Worm (Caenorhabditis elegans): ENCODE data around the gene T05C12.11.

The T05C12.11 gene

DNA sequence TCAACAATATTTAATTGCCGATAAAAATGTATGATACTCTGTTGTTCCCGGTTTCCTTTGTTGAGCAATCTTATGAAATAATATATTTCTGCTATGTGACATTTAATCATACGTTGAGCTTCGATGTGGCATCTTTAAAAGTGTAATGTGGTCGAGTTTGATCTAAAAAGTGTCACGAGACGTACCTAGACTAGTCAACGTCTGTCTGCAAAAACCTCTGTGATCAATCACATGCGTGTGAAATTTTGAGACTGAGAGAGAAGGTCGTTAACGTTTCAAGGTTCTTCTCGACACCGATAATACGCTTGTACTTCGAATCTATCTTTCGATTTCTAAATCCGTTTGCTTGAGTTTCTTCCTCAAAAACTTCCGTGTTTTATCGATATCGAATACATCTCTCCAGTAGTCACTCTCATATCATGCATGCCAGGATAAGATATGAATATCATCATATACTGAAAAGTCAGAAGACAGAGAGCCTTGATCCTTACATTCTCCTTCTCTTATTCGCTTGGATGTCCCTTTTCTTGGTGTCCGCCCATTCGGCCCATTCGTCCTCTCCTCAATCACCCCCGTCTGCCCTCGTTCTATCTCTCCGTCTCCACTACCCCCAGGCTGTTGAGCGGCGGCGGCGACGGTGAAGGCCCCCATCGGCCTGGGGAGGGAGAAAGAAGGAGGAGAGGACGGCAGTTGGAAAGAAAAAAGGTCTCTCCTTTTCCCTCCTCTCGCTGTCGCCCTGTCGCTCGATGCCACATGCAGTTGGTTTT, 41.8 kb downstream of the T05C12.11 start:
- TF ChIP-seq T20F7.1 (GFP tag; optimal IDR thresholded peaks at IDR 0.05), result peak; percentile 47
- TF ChIP-seq ceh-20 (GFP tag; IDR thresholded peaks at IDR 0.05), result peak; percentile 53; the same call in 1 of the 2 replicates
- peak; percentile 72 for TF ChIP-seq egl-43 (GFP tag; IDR thresholded peaks at IDR 0.05)
- TF ChIP-seq dpl-1 (GFP tag; optimal IDR thresholded peaks at IDR 0.05), result peak; percentile 30
- TF ChIP-seq pqm-1 (tag; optimal IDR thresholded peaks at IDR 0.05), result no peak
- no peak for TF ChIP-seq nhr-25 (tag; optimal IDR thresholded peaks at IDR 0.05; ENCODE audit: borderline replicate concordance, insufficient read depth)
- peak; percentile 64 for TF ChIP-seq ctbp-1 (GFP tag; IDR thresholded peaks at IDR 0.05)
- peak; percentile 93 for TF ChIP-seq hlh-30 (tag; optimal IDR thresholded peaks at IDR 0.05; ENCODE audit: insufficient read depth)
- peak; percentile 13; the same call in 1 of the 2 replicates for TF ChIP-seq lin-38 (GFP tag; IDR thresholded peaks at IDR 0.05)
- TF ChIP-seq php-3 (GFP tag; IDR thresholded peaks at IDR 0.05), result 0 out of 2 replicates have a peak, but pooled peaks have one; percentile 12
- TF ChIP-seq mep-1 (tag; optimal IDR thresholded peaks at IDR 0.05), result no peak
- TF ChIP-seq unc-62 (GFP tag; optimal IDR thresholded peaks at IDR 0.05 in 1 of 2), result peak in 1 of 2 experiments; percentile 96
- TF ChIP-seq unc-62 (tag; optimal IDR thresholded peaks at IDR 0.05), result no peak
- peak; percentile 4 for TF ChIP-seq nhr-77 (tag; optimal IDR thresholded peaks at IDR 0.05)
- TF ChIP-seq lin-13 (GFP tag; optimal IDR thresholded peaks at IDR 0.05), result peak; percentile 0
- peak; percentile 45 for TF ChIP-seq nhr-28 (tag; optimal IDR thresholded peaks at IDR 0.05)
- TF ChIP-seq F37D6.2 (tag; optimal IDR thresholded peaks at IDR 0.05), result peak; percentile 8
- peak; percentile 72 for TF ChIP-seq hlh-11 (tag; optimal IDR thresholded peaks at IDR 0.05)
- 0 out of 2 replicates have a peak, but pooled peaks have one; percentile 33 for TF ChIP-seq lin-1 (GFP tag; IDR thresholded peaks at IDR 0.05)
- TF ChIP-seq vab-7 (GFP tag; IDR thresholded peaks at IDR 0.05), result no peak
- TF ChIP-seq dve-1 (tag; optimal IDR thresholded peaks at IDR 0.05; ENCODE audit: insufficient read depth), result peak; percentile 65
- peak; percentile 57 for TF ChIP-seq hmg-1.1 (GFP tag; IDR thresholded peaks at IDR 0.05)
- TF ChIP-seq nhr-41 (GFP tag; IDR thresholded peaks at IDR 0.05), result no peak
- TF ChIP-seq dmd-8 (GFP tag; IDR thresholded peaks at IDR 0.05), result 0 out of 2 replicates have a peak, but pooled peaks have one; percentile 48
- TF ChIP-seq daf-16 (GFP tag; optimal IDR thresholded peaks at IDR 0.05), result peak in 1 of 2 experiments; percentile 30
- peak; percentile 7 for TF ChIP-seq daf-16 (tag; optimal IDR thresholded peaks at IDR 0.05)
- peak; percentile 34 to 61 for TF ChIP-seq lsy-2 (tag; optimal IDR thresholded peaks at IDR 0.05)
- peak; percentile 69 for TF ChIP-seq dmd-6 (GFP tag; IDR thresholded peaks at IDR 0.05)
- peak; percentile 98 for TF ChIP-seq set-16 (GFP tag; IDR thresholded peaks at IDR 0.05)
- TF ChIP-seq aha-1 (tag), result peak; percentile 65
- no peak for TF ChIP-seq snpc-1.2 (GFP tag; IDR thresholded peaks at IDR 0.05)
- peak; percentile 70; the same call in 1 of the 2 replicates for TF ChIP-seq pha-4 (GFP tag; IDR thresholded peaks at IDR 0.05)
- no peak for TF ChIP-seq pha-4 (tag; optimal IDR thresholded peaks at IDR 0.05)
- peak; percentile 66 for TF ChIP-seq mes-2 (tag; optimal IDR thresholded peaks at IDR 0.05; ENCODE audit: poor library complexity, severe bottlenecking)
- TF ChIP-seq mdl-1 (tag; optimal IDR thresholded peaks at IDR 0.05), result peak in 1 of 2 experiments; percentile 63
- TF ChIP-seq F10B5.3 (tag; optimal IDR thresholded peaks at IDR 0.05), result peak; percentile 7
- TF ChIP-seq nhr-48 (tag; optimal IDR thresholded peaks at IDR 0.05), result peak; percentile 17
- TF ChIP-seq rbr-2 (tag; optimal IDR thresholded peaks at IDR 0.05), result peak; percentile 55
- TF ChIP-seq zip-2 (tag; optimal IDR thresholded peaks at IDR 0.05), result peak; percentile 94
- no peak for TF ChIP-seq jun-1 (tag; optimal IDR thresholded peaks at IDR 0.05)
- peak; percentile 74 for TF ChIP-seq mxl-3 (GFP tag; optimal IDR thresholded peaks at IDR 0.05)
- no peak for TF ChIP-seq ceh-82 (tag; optimal IDR thresholded peaks at IDR 0.05)

All from whole organism, L4 larva.